Worm (Caenorhabditis elegans) whole organism, L3 larva: Measurements from ENCODE around the gene K10B3.5.

Source experiments
- R02D3.7 ChIP-seq: fragments of 150-350 bp; optimal IDR thresholded peaks from 2 replicates; lab custom pipeline; 2014; ENCODE audit warnings: missing biosample characterization, missing genetic modification characterization
- ZK546.5 ChIP-seq: sonication (generic microtip); optimal IDR thresholded peaks from 2 replicates; lab custom pipeline; 2017; ENCODE audit warnings: missing biosample characterization, missing genetic modification characterization
- aly-2 ChIP-seq: fragments of 150-350 bp; optimal IDR thresholded peaks from 2 replicates; lab custom pipeline; 2014; ENCODE audit warnings: missing biosample characterization, missing genetic modification characterization
- ama-1 ChIP-seq: fragments of 150-350 bp; optimal IDR thresholded peaks from 2 replicates; lab custom pipeline; 2018
- ceh-16 ChIP-seq: sonication (generic microtip); optimal IDR thresholded peaks from 2 replicates; lab custom pipeline; 2017; ENCODE audit warnings: missing biosample characterization, missing genetic modification characterization
- ceh-28 ChIP-seq: fragments of 150-350 bp; optimal IDR thresholded peaks from 2 replicates; lab custom pipeline; 2014; ENCODE audit warnings: missing biosample characterization, missing genetic modification reagents, missing genetic modification characterization
- ceh-82 ChIP-seq: fragments of 150-350 bp; optimal IDR thresholded peaks from 2 replicates; lab custom pipeline; 2014; ENCODE audit warnings: missing biosample characterization, missing genetic modification characterization
- ceh-9 ChIP-seq: sonication (generic microtip); optimal IDR thresholded peaks from 2 replicates; lab custom pipeline; 2018; ENCODE audit warnings: missing biosample characterization, missing genetic modification characterization
- daf-12 ChIP-seq: fragments of 150-350 bp; optimal IDR thresholded peaks from 2 replicates; lab custom pipeline; 2014; ENCODE audit warnings: missing biosample characterization, missing genetic modification reagents, missing genetic modification characterization
- egl-27 ChIP-seq: sonication (generic microtip); optimal IDR thresholded peaks from 4 replicates; lab custom pipeline; 2017; ENCODE audit warnings: missing biosample characterization, missing genetic modification reagents, missing genetic modification characterization
- egl-5 ChIP-seq: fragments of 150-350 bp; optimal IDR thresholded peaks from 2 replicates; lab custom pipeline; 2017; ENCODE audit warnings: missing biosample characterization, missing genetic modification reagents, missing genetic modification characterization, inconsistent platforms
- elt-1 ChIP-seq: fragments of 150-350 bp; optimal IDR thresholded peaks from 2 replicates; lab custom pipeline; 2014; ENCODE audit warnings: missing biosample characterization, missing genetic modification characterization
- elt-2 ChIP-seq: sonication (generic microtip); optimal IDR thresholded peaks from 2 replicates; lab custom pipeline; 2016; ENCODE audit warnings: missing genetic modification reagents, mild to moderate bottlenecking, missing genetic modification characterization, missing compliant biosample characterization
- elt-3 ChIP-seq, 3 experiments: fragments of 150-350 bp in 1 of 3; sonication (generic microtip) in 2 of 3; optimal IDR thresholded peaks; 2 replicates in 2 of 3; 4 replicates in 1 of 3; lab custom pipeline; 2014 to 2017; ENCODE audit warnings: missing biosample characterization in 3 of 3, missing genetic modification characterization in 3 of 3
- eor-1 ChIP-seq, 2 experiments: fragments of 150-350 bp; optimal IDR thresholded peaks; 2 replicates each; lab custom pipeline; 2014 to 2018; ENCODE audit warnings: missing biosample characterization in 2 of 2, missing genetic modification characterization in 2 of 2
- fkh-10 ChIP-seq: sonication (generic microtip); optimal IDR thresholded peaks from 2 replicates; lab custom pipeline; 2017; ENCODE audit warnings: missing biosample characterization, missing genetic modification reagents, missing genetic modification characterization
- fkh-2 ChIP-seq: fragments of 150-350 bp; optimal IDR thresholded peaks from 2 replicates; lab custom pipeline; 2014; ENCODE audit warnings: missing biosample characterization, missing genetic modification reagents, missing genetic modification characterization
- fos-1 ChIP-seq: fragments of 150-350 bp; optimal IDR thresholded peaks from 2 replicates; lab custom pipeline; 2014; ENCODE audit warnings: missing biosample characterization, missing genetic modification characterization
- hmg-11 ChIP-seq: sonication (generic microtip); optimal IDR thresholded peaks from 2 replicates; lab custom pipeline; 2016; ENCODE audit warnings: missing genetic modification characterization, missing compliant biosample characterization
- jun-1 ChIP-seq: fragments of 150-350 bp; optimal IDR thresholded peaks from 2 replicates; lab custom pipeline; 2014; ENCODE audit warnings: missing biosample characterization, missing genetic modification reagents, missing genetic modification characterization
- lin-15B ChIP-seq: fragments of 150-350 bp; optimal IDR thresholded peaks from 2 replicates; lab custom pipeline; 2014; ENCODE audit warnings: missing biosample characterization, missing genetic modification characterization
- lin-39 ChIP-seq: fragments of 150-350 bp; optimal IDR thresholded peaks from 2 replicates; lab custom pipeline; 2018; ENCODE audit warnings: missing biosample characterization, missing genetic modification reagents, missing genetic modification characterization
- lsy-12 ChIP-seq: sonication (generic microtip); optimal IDR thresholded peaks from 2 replicates; lab custom pipeline; 2016; ENCODE audit warnings: mild to moderate bottlenecking, missing genetic modification characterization, missing compliant biosample characterization
- mdl-1 ChIP-seq: fragments of 150-350 bp; optimal IDR thresholded peaks from 2 replicates; lab custom pipeline; 2014; ENCODE audit warnings: missing biosample characterization, missing genetic modification characterization
- mml-1 ChIP-seq: fragments of 150-350 bp; sonication (generic microtip); optimal IDR thresholded peaks from 3 replicates; lab custom pipeline; 2014; ENCODE audit warnings: missing biosample characterization, missing genetic modification characterization
- nfya-1 ChIP-seq: sonication (generic microtip); optimal IDR thresholded peaks from 2 replicates; lab custom pipeline; 2017; ENCODE audit warnings: missing genetic modification characterization, mild to moderate bottlenecking, missing compliant biosample characterization, antibody characterized with exemption, moderate library complexity; ENCODE audit not compliant: insufficient read depth
- nhr-11 ChIP-seq: fragments of 150-350 bp; optimal IDR thresholded peaks from 2 replicates; lab custom pipeline; 2014; ENCODE audit warnings: missing biosample characterization, missing genetic modification characterization
- nhr-12 ChIP-seq: fragments of 150-350 bp; optimal IDR thresholded peaks from 2 replicates; lab custom pipeline; 2014; ENCODE audit warnings: missing biosample characterization, missing genetic modification characterization
- nhr-23 ChIP-seq: fragments of 150-350 bp; optimal IDR thresholded peaks from 2 replicates; lab custom pipeline; 2014; ENCODE audit warnings: missing biosample characterization, missing genetic modification reagents, missing genetic modification characterization
- nhr-237 ChIP-seq: fragments of 150-350 bp; optimal IDR thresholded peaks from 2 replicates; lab custom pipeline; 2014; ENCODE audit warnings: missing biosample characterization, missing genetic modification characterization
- nhr-25 ChIP-seq: sonication (generic microtip); optimal IDR thresholded peaks from 2 replicates; lab custom pipeline; 2017; ENCODE audit warnings: missing biosample characterization, missing genetic modification characterization
- nhr-28 ChIP-seq: fragments of 150-350 bp; optimal IDR thresholded peaks from 2 replicates; lab custom pipeline; 2014; ENCODE audit warnings: missing biosample characterization, missing genetic modification characterization
- nhr-43 ChIP-seq: sonication (generic microtip); optimal IDR thresholded peaks from 2 replicates; lab custom pipeline; 2016; ENCODE audit warnings: mild to moderate bottlenecking, missing genetic modification characterization, missing compliant biosample characterization; ENCODE audit not compliant: poor library complexity, severe bottlenecking
- nhr-67 ChIP-seq: fragments of 150-350 bp; optimal IDR thresholded peaks from 2 replicates; lab custom pipeline; 2014; ENCODE audit warnings: missing biosample characterization, missing genetic modification characterization
- nhr-76 ChIP-seq: fragments of 150-350 bp; sonication (generic microtip); optimal IDR thresholded peaks from 5 replicates; lab custom pipeline; 2014; ENCODE audit warnings: missing biosample characterization, missing genetic modification characterization
- nhr-77 ChIP-seq: fragments of 150-350 bp; optimal IDR thresholded peaks from 2 replicates; lab custom pipeline; 2014; ENCODE audit warnings: missing biosample characterization, missing genetic modification characterization
- pha-4 ChIP-seq: fragments of 150-350 bp; optimal IDR thresholded peaks from 2 replicates; lab custom pipeline; 2014; ENCODE audit warnings: missing biosample characterization, missing genetic modification reagents, missing genetic modification characterization
- pqm-1 ChIP-seq: fragments of 150-350 bp; optimal IDR thresholded peaks from 2 replicates; lab custom pipeline; 2017; ENCODE audit warnings: missing biosample characterization, missing genetic modification characterization, inconsistent platforms
- sea-2 ChIP-seq: fragments of 150-350 bp; sonication (generic microtip); optimal IDR thresholded peaks from 4 replicates; lab custom pipeline; 2014; ENCODE audit warnings: missing biosample characterization, missing genetic modification reagents, missing genetic modification characterization
- skn-1 ChIP-seq: fragments of 150-350 bp; optimal IDR thresholded peaks from 2 replicates; lab custom pipeline; 2014; ENCODE audit warnings: missing biosample characterization, missing genetic modification characterization
- snpc-4 ChIP-seq: fragments of 150-350 bp; optimal IDR thresholded peaks from 2 replicates; lab custom pipeline; 2014; ENCODE audit warnings: missing biosample characterization, missing genetic modification characterization
- tbx-2 ChIP-seq: sonication (generic microtip); optimal IDR thresholded peaks from 2 replicates; lab custom pipeline; 2016; ENCODE audit warnings: mild to moderate bottlenecking, missing genetic modification characterization, missing compliant biosample characterization
- unc-39 ChIP-seq: sonication (generic microtip); optimal IDR thresholded peaks from 4 replicates; lab custom pipeline; 2017; ENCODE audit warnings: missing biosample characterization, missing genetic modification characterization
- unc-62 ChIP-seq: fragments of 150-350 bp; sonication (generic microtip); optimal IDR thresholded peaks from 4 replicates; lab custom pipeline; 2014; ENCODE audit warnings: missing biosample characterization, missing genetic modification reagents, missing genetic modification characterization
- zag-1 ChIP-seq: fragments of 150-350 bp; optimal IDR thresholded peaks from 2 replicates; lab custom pipeline; 2014; ENCODE audit warnings: missing biosample characterization, missing genetic modification characterization
- ztf-11 ChIP-seq: fragments of 150-350 bp; optimal IDR thresholded peaks from 2 replicates; lab custom pipeline; 2014; ENCODE audit warnings: missing biosample characterization, missing genetic modification characterization
- ztf-4 ChIP-seq: fragments of 150-350 bp; optimal IDR thresholded peaks from 2 replicates; lab custom pipeline; 2014; ENCODE audit warnings: missing biosample characterization, missing genetic modification characterization

Gene K10B3.5

ce11 chrX:3106137-3106536 is at the start of gene K10B3.5:
K10B3.5 (minus strand) TSS chrX:3106479.
- TF ChIP-seq ztf-4 (tag; lab: Kevin White, UChicago) (no peak), elt-1 (tag; lab: Kevin White, UChicago) (no peak), egl-5 (peak; percentile 73), elt-2 (peak; percentile 50), R02D3.7 (tag; lab: Kevin White, UChicago) (no peak), nhr-77 (tag; lab: Kevin White, UChicago) (no peak), tbx-2 (no peak), lin-39 (tag; lab: Kevin White, UChicago) (peak; percentile 77), eor-1 (tag; optimal IDR thresholded peaks at IDR 0.05; lab: Kevin White, UChicago) (no peak), snpc-4 (peak; percentile 78), ztf-11 (tag; lab: Kevin White, UChicago) (no peak), nhr-237 (tag; lab: Kevin White, UChicago) (no peak), jun-1 (tag; lab: Kevin White, UChicago) (no peak), fkh-2 (no peak), skn-1 (tag; lab: Kevin White, UChicago) (peak; percentile 4), nhr-12 (tag; lab: Kevin White, UChicago) (no peak), lin-15B (tag; lab: Kevin White, UChicago) (peak; percentile 47), unc-39 (tag; lab: Kevin White, UChicago) (no peak), nhr-11 (no peak), ceh-82 (tag; lab: Kevin White, UChicago) (no peak), ZK546.5 (tag; lab: Kevin White, UChicago) (no peak), fos-1 (no peak), hmg-11 (tag; lab: Kevin White, UChicago) (peak; percentile 65), nhr-76 (tag; lab: Kevin White, UChicago) (no peak), nhr-43 (tag; lab: Kevin White, UChicago) (peak; percentile 46), mdl-1 (tag; lab: Kevin White, UChicago) (no peak), ceh-16 (no peak), ama-1 (lab: Kevin White, UChicago) (peak; percentile 33), pha-4 (peak; percentile 87), nhr-28 (tag; lab: Kevin White, UChicago) (no peak), lsy-12 (tag; lab: Kevin White, UChicago) (no peak), nhr-67 (tag; lab: Kevin White, UChicago) (no peak), nhr-23 (tag; lab: Kevin White, UChicago) (peak; percentile 54), fkh-10 (GFP tag; lab: Kevin White, UChicago) (no peak), pqm-1 (peak; percentile 11), aly-2 (tag; lab: Kevin White, UChicago) (no peak), mml-1 (tag; lab: Kevin White, UChicago) (no peak), nfya-1 (tag; lab: Kevin White, UChicago) (peak; percentile 73), daf-12 (tag; lab: Kevin White, UChicago) (no peak), zag-1 (tag; lab: Kevin White, UChicago) (no peak), sea-2 (GFP tag; lab: Kevin White, UChicago) (no peak), ceh-9 (no peak), nhr-25 (tag; lab: Kevin White, UChicago) (peak; percentile 81), ceh-28 (tag; lab: Kevin White, UChicago) (no peak), elt-3 (tag; optimal IDR thresholded peaks at IDR 0.05; lab: Kevin White, UChicago) (no peak), unc-62 (GFP tag; lab: Kevin White, UChicago) (no peak), egl-27 (no peak)
